Worm (Caenorhabditis elegans) whole organism, young adult: ENCODE data around the gene set-20.

ENCODE experiments used
- B0019.2 ChIP-seq: fragments of 200-800 bp; sonication (Bioruptor generic); conservative IDR thresholded peaks from 2 replicates; pipeline ENCODE4 v1.3.6; 2022; ENCODE audit warnings: missing genetic modification reagents, missing genetic modification characterization, missing compliant biosample characterization
- B0261.1 ChIP-seq: sonication (generic microtip); optimal IDR thresholded peaks from 2 replicates; lab custom pipeline; 2016; ENCODE audit warnings: mild to moderate bottlenecking, missing genetic modification characterization, moderate library complexity, missing compliant biosample characterization
- C06A6.2 ChIP-seq: fragments of 200-800 bp; sonication (Bioruptor generic); conservative IDR thresholded peaks from 2 replicates; pipeline ENCODE4 v1.3.6; 2022; ENCODE audit warnings: missing genetic modification characterization, missing compliant biosample characterization
- C17E4.6 ChIP-seq: fragments of 200-800 bp; sonication (Bioruptor generic); IDR thresholded peaks from 2 replicates; pipeline ENCODE4 v1.3.6; 2022; ENCODE audit warnings: missing genetic modification reagents, missing genetic modification characterization, missing compliant biosample characterization
- F10E7.11 ChIP-seq: sonication (generic microtip); optimal IDR thresholded peaks from 2 replicates; lab custom pipeline; 2017; ENCODE audit warnings: mild to moderate bottlenecking, missing genetic modification characterization, moderate library complexity, missing compliant biosample characterization
- F39B2.1 ChIP-seq: fragments of 200-800 bp; sonication (Bioruptor generic); IDR thresholded peaks from 2 replicates; pipeline ENCODE4 v1.3.6; 2022; ENCODE audit warnings: missing genetic modification reagents, missing genetic modification characterization, missing compliant biosample characterization
- F49E8.2 ChIP-seq: sonication (generic microtip); optimal IDR thresholded peaks from 3 replicates; lab custom pipeline; 2017; ENCODE audit warnings: missing genetic modification characterization, mild to moderate bottlenecking, missing compliant biosample characterization, antibody characterized with exemption, moderate library complexity; ENCODE audit not compliant: insufficient read depth
- K12H6.12 ChIP-seq: fragments of 200-800 bp; sonication (Bioruptor generic); optimal IDR thresholded peaks from 2 replicates; lab custom pipeline; 2018; ENCODE audit warnings: mild to moderate bottlenecking, missing genetic modification characterization, missing compliant biosample characterization
- Y53F4B.3 ChIP-seq: fragments of 200-800 bp; sonication (Bioruptor generic); IDR thresholded peaks from 2 replicates; pipeline ENCODE4 v1.3.6; 2022; ENCODE audit warnings: missing genetic modification reagents, missing genetic modification characterization, missing compliant biosample characterization
- Y53G8AR.9 ChIP-seq: fragments of 200-800 bp; sonication (Bioruptor generic); conservative IDR thresholded peaks from 2 replicates; pipeline ENCODE4 v1.3.6; 2022; ENCODE audit warnings: missing genetic modification reagents, missing genetic modification characterization, missing compliant biosample characterization
- akir-1 ChIP-seq: fragments of 200-800 bp; sonication (Bioruptor generic); optimal IDR thresholded peaks from 2 replicates; lab custom pipeline; 2018; ENCODE audit warnings: mild to moderate bottlenecking, missing genetic modification characterization, moderate library complexity, missing compliant biosample characterization
- bed-2 ChIP-seq: fragments of 200-800 bp; sonication (Bioruptor generic); IDR thresholded peaks from 2 replicates; pipeline ENCODE4 v1.3.6; 2022; ENCODE audit warnings: missing genetic modification reagents, missing genetic modification characterization, missing compliant biosample characterization
- cebp-2 ChIP-seq: fragments of 200-800 bp; sonication (Bioruptor generic); IDR thresholded peaks from 2 replicates; pipeline ENCODE4 v1.3.6; 2022; ENCODE audit warnings: missing genetic modification characterization, missing compliant biosample characterization
- ceh-40 ChIP-seq: fragments of 200-800 bp; sonication (Bioruptor generic); IDR thresholded peaks from 2 replicates; pipeline ENCODE4 v1.3.6; 2022; ENCODE audit warnings: missing genetic modification characterization, missing compliant biosample characterization
- chd-7 ChIP-seq: sonication (generic microtip); optimal IDR thresholded peaks from 2 replicates; lab custom pipeline; 2016; ENCODE audit warnings: mild to moderate bottlenecking, missing genetic modification characterization, moderate library complexity, missing compliant biosample characterization
- die-1 ChIP-seq: sonication (generic microtip); optimal IDR thresholded peaks from 2 replicates; lab custom pipeline; 2016; ENCODE audit warnings: missing genotype, mild to moderate bottlenecking, missing genetic modification characterization, missing compliant biosample characterization
- egl-44 ChIP-seq: fragments of 200-800 bp; sonication (Bioruptor generic); IDR thresholded peaks from 2 replicates; pipeline ENCODE4 v1.3.6; 2022; ENCODE audit warnings: missing genetic modification reagents, missing genetic modification characterization, missing compliant biosample characterization
- hmg-1.2 ChIP-seq: fragments of 200-800 bp; sonication (Bioruptor generic); IDR thresholded peaks from 2 replicates; pipeline ENCODE4 v1.3.6; 2022; ENCODE audit warnings: missing genetic modification reagents, missing genetic modification characterization, missing compliant biosample characterization
- lin-35 ChIP-seq, 3 experiments: fragments of 150-350 bp in 2 of 3; sonication (generic microtip) in 1 of 3; optimal IDR thresholded peaks; 2 replicates each; lab custom pipeline; 2014 to 2018; ENCODE audit warnings: missing biosample characterization in 3 of 3, missing genetic modification characterization in 3 of 3, missing genetic modification reagents in 3 of 3
- lin-40 ChIP-seq: sonication (generic microtip); optimal IDR thresholded peaks from 2 replicates; lab custom pipeline; 2016; ENCODE audit warnings: missing genetic modification characterization, mild to moderate bottlenecking, missing compliant biosample characterization, missing genotype, missing genetic modification reagents
- mcd-1 ChIP-seq: fragments of 200-800 bp; sonication (Bioruptor generic); IDR thresholded peaks from 2 replicates; pipeline ENCODE4 v1.3.6; 2022; ENCODE audit warnings: missing genetic modification reagents, missing genetic modification characterization, missing compliant biosample characterization
- mxl-1 ChIP-seq: sonication (generic microtip); optimal IDR thresholded peaks from 2 replicates; lab custom pipeline; 2016; ENCODE audit warnings: missing genetic modification characterization, missing compliant biosample characterization
- nfya-1 ChIP-seq: sonication (generic microtip); optimal IDR thresholded peaks from 2 replicates; lab custom pipeline; 2017; ENCODE audit warnings: antibody characterized with exemption, missing compliant biosample characterization, missing genetic modification characterization, borderline replicate concordance; ENCODE audit not compliant: insufficient read depth
- nfya-2 ChIP-seq: fragments of 200-800 bp; sonication (Bioruptor generic); IDR thresholded peaks from 2 replicates; pipeline ENCODE4 v1.3.6; 2022; ENCODE audit warnings: missing genetic modification reagents, missing genetic modification characterization, missing compliant biosample characterization
- nhr-120 ChIP-seq: fragments of 200-800 bp; sonication (Bioruptor generic); IDR thresholded peaks from 2 replicates; pipeline ENCODE4 v1.3.6; 2022; ENCODE audit warnings: missing genetic modification characterization, missing compliant biosample characterization
- nhr-27 ChIP-seq: fragments of 200-800 bp; sonication (Bioruptor generic); optimal IDR thresholded peaks from 2 replicates; lab custom pipeline; 2018; ENCODE audit warnings: mild to moderate bottlenecking, missing genetic modification characterization, moderate library complexity, missing compliant biosample characterization
- nhr-80 ChIP-seq: sonication (generic microtip); optimal IDR thresholded peaks from 2 replicates; lab custom pipeline; 2016; ENCODE audit warnings: missing genetic modification characterization, missing compliant biosample characterization
- rpc-1 ChIP-seq, 2 experiments: fragments of 150-350 bp in 1 of 2; sonication (generic microtip) in 1 of 2; optimal IDR thresholded peaks; 2 replicates each; lab custom pipeline; 2014 to 2018; ENCODE audit warnings: missing biosample characterization in 1 of 2, missing genetic modification characterization in 1 of 2, missing genetic modification reagents in 1 of 2, missing genotype in 1 of 2
- snpc-1.1 ChIP-seq: sonication (generic microtip); optimal IDR thresholded peaks from 2 replicates; lab custom pipeline; 2017; ENCODE audit warnings: missing genetic modification characterization, mild to moderate bottlenecking, missing compliant biosample characterization, antibody characterized with exemption, moderate library complexity, missing genotype, missing genetic modification reagents; ENCODE audit not compliant: insufficient read depth
- snpc-1.3 ChIP-seq: sonication (generic microtip); optimal IDR thresholded peaks from 2 replicates; lab custom pipeline; 2017; ENCODE audit warnings: missing genetic modification characterization, mild to moderate bottlenecking, missing compliant biosample characterization, antibody characterized with exemption, moderate library complexity, missing genotype, missing genetic modification reagents; ENCODE audit not compliant: insufficient read depth
- snpc-4 ChIP-seq, 5 experiments: fragments of 150-350 bp in 1 of 5; sonication (generic microtip) in 4 of 5; optimal IDR thresholded peaks; 2 replicates each; lab custom pipeline; 2014 to 2018; ENCODE audit warnings: missing genetic modification characterization in 5 of 5, missing biosample characterization in 3 of 5, antibody characterized with exemption in 2 of 5, mild to moderate bottlenecking in 2 of 5, missing compliant biosample characterization in 2 of 5, missing genotype in 2 of 5, moderate library complexity in 2 of 5, missing genetic modification reagents in 1 of 5
- tbp1 ChIP-seq: fragments of 200-800 bp; sonication (Bioruptor generic); optimal IDR thresholded peaks from 2 replicates; lab custom pipeline; 2018; ENCODE audit warnings: mild to moderate bottlenecking, missing genetic modification characterization, missing compliant biosample characterization
- tlf-1 ChIP-seq: fragments of 200-800 bp; sonication (Bioruptor generic); optimal IDR thresholded peaks from 2 replicates; lab custom pipeline; 2018; ENCODE audit warnings: mild to moderate bottlenecking, missing genetic modification characterization, missing compliant biosample characterization
- unc-62 ChIP-seq: fragments of 150-350 bp; optimal IDR thresholded peaks from 2 replicates; lab custom pipeline; 2014; ENCODE audit warnings: missing biosample characterization, missing genetic modification reagents, missing genetic modification characterization
- zim-3 ChIP-seq: sonication (generic microtip); optimal IDR thresholded peaks from 2 replicates; lab custom pipeline; 2017; ENCODE audit warnings: mild to moderate bottlenecking, missing genetic modification characterization, moderate library complexity, missing compliant biosample characterization
- ztf-18 ChIP-seq: sonication (generic microtip); optimal IDR thresholded peaks from 2 replicates; lab custom pipeline; 2016; ENCODE audit warnings: missing genotype, mild to moderate bottlenecking, missing genetic modification characterization, missing compliant biosample characterization
- ztf-26 ChIP-seq: sonication (generic microtip); optimal IDR thresholded peaks from 2 replicates; lab custom pipeline; 2017; ENCODE audit warnings: missing genetic modification characterization, missing compliant biosample characterization
- ztf-28 ChIP-seq: fragments of 200-800 bp; sonication (Bioruptor generic); IDR thresholded peaks from 2 replicates; pipeline ENCODE4 v1.3.6; 2022; ENCODE audit warnings: missing genetic modification reagents, missing genetic modification characterization, missing compliant biosample characterization

The set-20 gene

DNA sequence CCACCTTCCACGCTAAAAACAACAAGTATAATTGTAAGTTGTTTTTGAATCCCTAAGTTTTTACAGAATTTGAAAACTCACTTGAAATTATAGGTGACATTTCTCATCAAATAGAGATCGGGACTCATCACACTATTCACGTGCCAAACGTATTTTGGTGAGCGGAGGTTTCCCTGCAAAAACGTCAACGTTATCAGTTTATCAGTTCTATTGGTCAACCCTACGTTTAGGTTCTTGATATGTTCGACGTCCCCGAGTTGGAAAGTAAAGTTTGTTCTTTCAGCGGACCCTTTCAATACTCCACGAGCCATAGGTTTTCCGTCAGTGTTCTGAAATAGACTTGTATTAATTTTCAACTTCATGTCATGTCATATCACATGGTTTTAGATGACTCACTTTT lies 9.5 kb upstream of the set-20 start:
- TF ChIP-seq F39B2.1 (GFP tag; lab: Robert Waterston, UW) (no peak), unc-62 (GFP tag; lab: Kevin White, UChicago) (peak; percentile 54), nhr-80 (peak; percentile 24)

ce11 chrX:5692099-5692498 lies 6.1 kb upstream of the set-20 start, which contains the start of gene W01C8.1:
Gene W01C8.1 (plus strand): TSS chrX:5692399.
- no peak for TF ChIP-seq mcd-1 (GFP tag; lab: Robert Waterston, UW)
- TF ChIP-seq Y53G8AR.9 (GFP tag; lab: Robert Waterston, UW): no peak
- no peak for TF ChIP-seq ztf-18 (tag; lab: Kevin White, UChicago)
- no peak for TF ChIP-seq B0261.1 (tag; lab: Kevin White, UChicago)
- TF ChIP-seq lin-35 (GFP tag; optimal IDR thresholded peaks at IDR 0.05; lab: Kevin White, UChicago): no peak
- no peak for TF ChIP-seq hmg-1.2 (GFP tag; lab: Robert Waterston, UW)
- no peak for TF ChIP-seq nfya-2
- no peak for TF ChIP-seq akir-1
- no peak for TF ChIP-seq snpc-4 (GFP tag; optimal IDR thresholded peaks at IDR 0.05; lab: Kevin White, UChicago)
- TF ChIP-seq snpc-4 (tag; optimal IDR thresholded peaks at IDR 0.05; lab: Kevin White, UChicago): no peak
- TF ChIP-seq tlf-1 (GFP tag; lab: Kevin White, UChicago): no peak
- no peak for TF ChIP-seq lin-40 (tag; lab: Kevin White, UChicago)
- TF ChIP-seq ztf-28 (GFP tag; lab: Robert Waterston, UW): no peak

- TF ChIP-seq die-1 (tag; lab: Kevin White, UChicago) (no peak), F10E7.11 (tag; lab: Kevin White, UChicago) (no peak), tbp1 (GFP tag; lab: Kevin White, UChicago) (no peak), mxl-1 (tag; lab: Kevin White, UChicago) (no peak), K12H6.12 (tag; lab: Kevin White, UChicago) (no peak), Y53F4B.3 (no peak), nhr-27 (tag; lab: Kevin White, UChicago) (no peak), F49E8.2 (no peak), lin-35 (GFP tag; optimal IDR thresholded peaks at IDR 0.05; lab: Kevin White, UChicago) (no peak), rpc-1 (optimal IDR thresholded peaks at IDR 0.05; lab: Kevin White, UChicago) (no peak), rpc-1 (tag; optimal IDR thresholded peaks at IDR 0.05; lab: Kevin White, UChicago) (no peak), egl-44 (GFP tag; lab: Robert Waterston, UW) (no peak), cebp-2 (GFP tag; lab: Robert Waterston, UW) (no peak), snpc-1.1 (no peak), B0019.2 (GFP tag; lab: Robert Waterston, UW) (no peak), nfya-1 (no peak), bed-2 (GFP tag; lab: Robert Waterston, UW) (no peak)
Observed at ce11 chrX:5689077-5689476, 3.1 kb upstream of the set-20 start.

DNA sequence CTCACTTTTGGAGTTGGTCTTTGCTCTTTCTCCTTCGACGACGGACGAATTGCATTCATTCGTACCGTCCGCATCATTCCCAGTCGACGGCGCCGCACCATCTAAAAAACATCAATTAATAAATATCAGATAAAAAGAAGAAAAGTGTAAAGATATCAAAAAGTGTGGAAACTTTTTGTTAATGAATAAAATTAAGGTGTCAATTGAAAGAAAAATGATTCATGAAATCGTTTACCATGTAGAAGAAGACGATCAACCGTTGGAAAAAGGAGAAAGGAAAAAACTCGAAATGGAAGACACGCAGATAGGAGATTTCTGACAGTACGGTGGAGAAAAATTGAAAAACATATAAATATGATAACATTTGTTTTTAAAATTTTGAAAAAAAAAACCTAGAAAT lies 5.8 kb downstream of the set-20 start, which contains the start of gene set-19:
TSS of gene set-19 (minus strand) at position 101 of the 400 bp plus-strand sequence.
- TF ChIP-seq cebp-2 (GFP tag; lab: Robert Waterston, UW) (no peak), tbp1 (GFP tag; lab: Kevin White, UChicago) (no peak), snpc-1.3 (no peak), C17E4.6 (GFP tag; lab: Robert Waterston, UW) (no peak), zim-3 (tag; lab: Kevin White, UChicago) (no peak), ceh-40 (GFP tag; lab: Robert Waterston, UW) (no peak), F39B2.1 (GFP tag; lab: Robert Waterston, UW) (no peak), nhr-120 (GFP tag; lab: Robert Waterston, UW) (no peak), chd-7 (tag; lab: Kevin White, UChicago) (no peak), ztf-26 (tag; lab: Kevin White, UChicago) (no peak), lin-35 (GFP tag; optimal IDR thresholded peaks at IDR 0.05; lab: Kevin White, UChicago) (no peak), nfya-1 (no peak), C06A6.2 (no peak), unc-62 (GFP tag; lab: Kevin White, UChicago) (no peak)
